Worm (Caenorhabditis elegans): ENCODE data around the gene Y54F10BM.13.

DNA sequence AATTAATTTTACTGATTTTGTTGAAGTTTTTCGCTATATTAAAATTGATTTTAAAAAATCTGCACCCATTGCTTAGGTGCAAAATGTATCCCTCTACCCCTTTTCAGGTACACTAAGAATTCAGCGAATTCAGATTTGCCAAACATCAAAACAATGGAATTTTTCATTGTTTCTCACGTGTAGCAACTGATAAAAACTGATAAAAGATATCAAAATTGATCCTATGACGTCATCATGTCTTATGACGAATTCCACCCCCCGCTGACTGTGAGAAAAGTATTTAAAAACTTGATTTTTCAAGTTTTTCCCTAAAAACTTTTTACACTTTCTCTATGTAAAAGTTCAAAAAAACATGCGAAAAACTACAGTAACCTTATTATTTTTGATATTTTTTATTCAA lies 50.3 kb downstream of the Y54F10BM.13 start, which contains the start of gene Y54F10BM.22:
- TF ChIP-seq B0035.1 (tag; optimal IDR thresholded peaks at IDR 0.05) (no peak), madf-10 (tag; optimal IDR thresholded peaks at IDR 0.05) (no peak), C06A6.2 (GFP tag; conservative IDR thresholded peaks at IDR 0.05) (no peak), nfya-2 (GFP tag; IDR thresholded peaks at IDR 0.05) (no peak), nhr-90 (tag; optimal IDR thresholded peaks at IDR 0.05) (no peak), mes-4 (tag; optimal IDR thresholded peaks at IDR 0.05) (no peak), cebp-2 (GFP tag; IDR thresholded peaks at IDR 0.05) (no peak), lin-54 (GFP tag; optimal IDR thresholded peaks at IDR 0.05) (no peak), lsl-1 (GFP tag; optimal IDR thresholded peaks at IDR 0.05) (no peak), snpc-3.4 (tag; optimal IDR thresholded peaks at IDR 0.05) (no peak), hlh-26 (GFP tag; conservative IDR thresholded peaks at IDR 0.05) (no peak), ZK185.1 (tag; optimal IDR thresholded peaks at IDR 0.05; ENCODE audit: poor library complexity, severe bottlenecking) (no peak), dpl-1 (GFP tag; optimal IDR thresholded peaks at IDR 0.05) (no peak), pha-4 (tag; optimal IDR thresholded peaks at IDR 0.05) (no peak)
